Worm (Caenorhabditis elegans): ENCODE results near the gene F35E8.13.

DNA sequence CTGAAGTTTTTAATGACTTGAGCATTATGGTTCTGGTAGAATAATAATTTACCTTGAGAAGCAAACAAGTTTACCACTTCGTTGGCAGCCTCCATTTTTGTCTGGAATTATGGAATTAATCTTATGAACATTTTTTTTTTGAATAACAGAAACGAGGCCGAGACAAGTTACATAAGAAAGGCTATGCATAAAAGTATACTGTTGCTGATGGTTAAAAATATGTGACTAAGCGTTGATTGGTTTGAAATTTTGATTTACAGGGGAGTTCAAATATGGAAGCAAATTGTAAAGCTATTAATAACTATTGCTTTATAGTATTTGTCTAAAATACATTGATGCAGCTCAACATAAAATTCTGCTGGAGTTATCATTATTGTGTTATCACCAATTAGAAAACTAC lies 34.3 kb upstream of the F35E8.13 start, which contains the start of gene cgt-1:
- TF ChIP-seq ztf-23 (GFP tag; IDR thresholded peaks at IDR 0.05), result no peak
- no peak for TF ChIP-seq T22C8.4 (GFP tag; IDR thresholded peaks at IDR 0.05)
- no peak for TF ChIP-seq ref-1 (GFP tag; conservative IDR thresholded peaks at IDR 0.05)
- TF ChIP-seq flt-1 (GFP tag; IDR thresholded peaks at IDR 0.05), result no peak
- no peak for TF ChIP-seq tab-1 (GFP tag; IDR thresholded peaks at IDR 0.05)
- TF ChIP-seq klf-2 (GFP tag; conservative IDR thresholded peaks at IDR 0.05), result no peak
- TF ChIP-seq ztf-29 (GFP tag; IDR thresholded peaks at IDR 0.05), result no peak
- no peak for TF ChIP-seq cog-1 (tag; optimal IDR thresholded peaks at IDR 0.05)
- TF ChIP-seq med-1 (GFP tag; optimal IDR thresholded peaks at IDR 0.05; ENCODE audit: insufficient read depth), result no peak

Measured in whole organism, midembryonic.